Worm (Caenorhabditis elegans): ENCODE measurements around the gene F22E5.23.

ce11 chrII:2649015-2649414 is 7.9 kb downstream of the F22E5.23 start:
- TF ChIP-seq unc-130 (GFP tag; optimal IDR thresholded peaks at IDR 0.05) = no peak
- TF ChIP-seq madf-3 (GFP tag; IDR thresholded peaks at IDR 0.05) = no peak
- no peak for TF ChIP-seq K12H6.12 (tag; optimal IDR thresholded peaks at IDR 0.05)

Measured in whole organism, young adult.